Fruit fly (Drosophila melanogaster) S2 (cell line): ENCODE results near the gene RpS9.

ENCODE experiments used
- CG8478 ChIP-seq: fragments of >200 bp; optimal IDR thresholded peaks from 2 replicates; lab custom pipeline; 2018
- CTCF ChIP-seq, 2 experiments: fragments of >200 bp; optimal IDR thresholded peaks; 2 replicates each; lab custom pipeline; 2018

- TF ChIP-seq CTCF (optimal IDR thresholded peaks at IDR 0.05; lab: Kevin White, UChicago) (no peak), CG8478 (lab: Kevin White, UChicago) (no peak)
Measured at dm6 chr3L:9525444-9525843, 14.1 kb upstream of the RpS9 start, which contains the start of gene CG33700.
